Fruit fly (Drosophila melanogaster) Kc167 (cell line): ENCODE measurements around the gene CG5235.

Experiments
- h ChIP-seq: fragments of >200 bp; optimal IDR thresholded peaks from 3 replicates; lab custom pipeline; 2018; ENCODE audit warnings: missing external identifiers
- insv ChIP-seq: fragments of >200 bp; optimal IDR thresholded peaks from 3 replicates; lab custom pipeline; 2018; ENCODE audit warnings: missing external identifiers
- psq ChIP-seq: fragments of >200 bp; optimal IDR thresholded peaks from 2 replicates; lab custom pipeline; 2017; ENCODE audit warnings: missing external identifiers
- ttk ChIP-seq: sonication (Bioruptor generic); optimal IDR thresholded peaks from 2 replicates; lab custom pipeline; 2017; ENCODE audit warnings: missing external identifiers

DNA sequence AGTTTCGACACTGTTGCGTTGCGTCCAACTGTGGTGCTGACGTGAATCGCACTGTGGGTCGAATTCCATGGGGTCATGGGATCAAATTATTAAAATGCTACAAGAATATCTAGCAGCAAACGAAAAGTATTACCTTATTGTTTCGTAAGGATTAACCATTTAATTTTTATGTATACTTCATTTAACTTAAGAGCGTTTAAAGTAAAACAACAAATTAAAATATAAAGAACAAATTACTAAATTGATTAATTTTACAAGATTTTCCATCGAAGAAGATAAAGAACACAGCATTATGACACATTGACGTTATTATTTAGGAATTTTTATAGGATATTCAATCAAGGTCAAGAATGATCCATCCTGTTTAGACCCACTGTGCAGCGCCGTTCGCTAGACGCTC, 36.1 kb downstream of the CG5235 start:
- TF ChIP-seq insv (lab: Kevin White, UChicago), result no peak
- no peak for TF ChIP-seq h (lab: Kevin White, UChicago)
- no peak for TF ChIP-seq ttk (lab: Kevin White, UChicago)
- TF ChIP-seq psq (lab: Kevin White, UChicago), result no peak
